Worm (Caenorhabditis elegans) whole organism, late embryonic: ENCODE measurements around the gene ztf-27.

Experiments
- C38D4.7 ChIP-seq: fragments of 200-800 bp; sonication (Bioruptor generic); optimal IDR thresholded peaks from 2 replicates; lab custom pipeline; 2018; ENCODE audit warnings: mild to moderate bottlenecking, missing genetic modification characterization, moderate library complexity, missing compliant biosample characterization
- K02D7.2 ChIP-seq: sonication (generic microtip); optimal IDR thresholded peaks from 2 replicates; lab custom pipeline; 2017; ENCODE audit warnings: mild to moderate bottlenecking, missing genetic modification characterization, missing compliant biosample characterization
- K09A11.1 ChIP-seq: sonication (generic microtip); optimal IDR thresholded peaks from 2 replicates; lab custom pipeline; 2017; ENCODE audit warnings: antibody characterized with exemption, mild to moderate bottlenecking, missing genetic modification characterization, missing compliant biosample characterization; ENCODE audit not compliant: insufficient read depth
- T23F11.4 ChIP-seq: fragments of 200-800 bp; sonication (Bioruptor generic); optimal IDR thresholded peaks from 2 replicates; lab custom pipeline; 2018; ENCODE audit warnings: mild to moderate bottlenecking, missing genetic modification characterization, missing compliant biosample characterization
- Y22D7AL.16 ChIP-seq: sonication (generic microtip); optimal IDR thresholded peaks from 2 replicates; lab custom pipeline; 2016; ENCODE audit warnings: missing genetic modification characterization, missing compliant biosample characterization
- ahr-1 ChIP-seq: sonication (generic microtip); optimal IDR thresholded peaks from 2 replicates; lab custom pipeline; 2016; ENCODE audit warnings: missing genetic modification characterization, missing compliant biosample characterization
- ama-1 ChIP-seq: fragments of 150-350 bp; optimal IDR thresholded peaks from 2 replicates; lab custom pipeline; 2014
- ceh-14 ChIP-seq: sonication (generic microtip); optimal IDR thresholded peaks from 2 replicates; lab custom pipeline; 2016; ENCODE audit warnings: missing genotype, missing genetic modification characterization, missing compliant biosample characterization
- ceh-18 ChIP-seq: sonication (generic microtip); optimal IDR thresholded peaks from 2 replicates; lab custom pipeline; 2016; ENCODE audit warnings: missing genetic modification characterization, missing compliant biosample characterization
- ceh-19 ChIP-seq: fragments of 200-800 bp; sonication (Bioruptor generic); optimal IDR thresholded peaks from 2 replicates; lab custom pipeline; 2018; ENCODE audit warnings: mild to moderate bottlenecking, missing genetic modification characterization, missing compliant biosample characterization
- ceh-2 ChIP-seq: sonication (generic microtip); optimal IDR thresholded peaks from 2 replicates; lab custom pipeline; 2016; ENCODE audit warnings: missing genotype, missing genetic modification characterization, missing compliant biosample characterization
- ceh-22 ChIP-seq: sonication (generic microtip); optimal IDR thresholded peaks from 2 replicates; lab custom pipeline; 2017; ENCODE audit warnings: missing biosample characterization, missing genetic modification characterization
- ceh-30 ChIP-seq: fragments of 150-350 bp; optimal IDR thresholded peaks from 2 replicates; lab custom pipeline; 2014; ENCODE audit warnings: missing biosample characterization, missing genetic modification characterization
- ceh-34 ChIP-seq: sonication (generic microtip); optimal IDR thresholded peaks from 2 replicates; lab custom pipeline; 2016; ENCODE audit warnings: mild to moderate bottlenecking, missing genetic modification characterization, missing compliant biosample characterization
- ceh-48 ChIP-seq: sonication (generic microtip); optimal IDR thresholded peaks from 2 replicates; lab custom pipeline; 2016; ENCODE audit warnings: missing genetic modification characterization, inconsistent platforms, missing compliant biosample characterization
- che-1 ChIP-seq: sonication (generic microtip); optimal IDR thresholded peaks from 2 replicates; lab custom pipeline; 2016; ENCODE audit warnings: mild to moderate bottlenecking, missing genetic modification characterization, missing compliant biosample characterization
- dmd-4 ChIP-seq: sonication (generic microtip); optimal IDR thresholded peaks from 2 replicates; lab custom pipeline; 2016; ENCODE audit warnings: borderline replicate concordance, missing genetic modification characterization, missing compliant biosample characterization
- dve-1 ChIP-seq: sonication (generic microtip); optimal IDR thresholded peaks from 2 replicates; lab custom pipeline; 2017; ENCODE audit warnings: antibody characterized with exemption, mild to moderate bottlenecking, missing genetic modification characterization, missing compliant biosample characterization
- elt-2 ChIP-seq: sonication (generic microtip); optimal IDR thresholded peaks from 2 replicates; lab custom pipeline; 2016; ENCODE audit warnings: missing genetic modification reagents, missing genetic modification characterization, missing compliant biosample characterization
- elt-4 ChIP-seq: sonication (generic microtip); optimal IDR thresholded peaks from 2 replicates; lab custom pipeline; 2016; ENCODE audit warnings: missing genetic modification characterization, missing compliant biosample characterization
- ets-4 ChIP-seq: sonication (generic microtip); optimal IDR thresholded peaks from 2 replicates; lab custom pipeline; 2016; ENCODE audit warnings: missing genetic modification characterization, missing compliant biosample characterization
- eyg-1 ChIP-seq: sonication (generic microtip); optimal IDR thresholded peaks from 2 replicates; lab custom pipeline; 2016; ENCODE audit warnings: missing genotype, missing genetic modification characterization, missing compliant biosample characterization
- fax-1 ChIP-seq: sonication (generic microtip); optimal IDR thresholded peaks from 2 replicates; lab custom pipeline; 2016; ENCODE audit warnings: missing genotype, missing genetic modification characterization, missing compliant biosample characterization
- fkh-10 ChIP-seq: fragments of 150-350 bp; optimal IDR thresholded peaks from 2 replicates; lab custom pipeline; 2014; ENCODE audit warnings: missing biosample characterization, missing genetic modification reagents, missing genetic modification characterization
- fkh-6 ChIP-seq: sonication (generic microtip); optimal IDR thresholded peaks from 2 replicates; lab custom pipeline; 2016; ENCODE audit warnings: missing genetic modification characterization, missing compliant biosample characterization
- gmeb-2 ChIP-seq: sonication (generic microtip); optimal IDR thresholded peaks from 2 replicates; lab custom pipeline; 2016; ENCODE audit warnings: missing genetic modification characterization, inconsistent platforms, missing compliant biosample characterization
- hlh-15 ChIP-seq: sonication (generic microtip); optimal IDR thresholded peaks from 2 replicates; lab custom pipeline; 2016; ENCODE audit warnings: missing genetic modification characterization, missing compliant biosample characterization
- hlh-8 ChIP-seq: sonication (generic microtip); optimal IDR thresholded peaks from 2 replicates; lab custom pipeline; 2016; ENCODE audit warnings: missing genotype, missing genetic modification characterization, missing compliant biosample characterization
- lim-6 ChIP-seq: sonication (generic microtip); optimal IDR thresholded peaks from 2 replicates; lab custom pipeline; 2016; ENCODE audit warnings: missing genetic modification characterization, missing compliant biosample characterization
- lin-11 ChIP-seq: fragments of 200-800 bp; sonication (Bioruptor generic); optimal IDR thresholded peaks from 2 replicates; lab custom pipeline; 2018; ENCODE audit warnings: mild to moderate bottlenecking, missing genetic modification characterization, missing compliant biosample characterization
- madf-2 ChIP-seq: sonication (generic microtip); optimal IDR thresholded peaks from 2 replicates; lab custom pipeline; 2017; ENCODE audit warnings: missing genetic modification characterization, missing compliant biosample characterization
- mec-3 ChIP-seq: sonication (generic microtip); optimal IDR thresholded peaks from 2 replicates; lab custom pipeline; 2016; ENCODE audit warnings: borderline replicate concordance, missing genetic modification characterization, missing compliant biosample characterization
- nfya-1 ChIP-seq: sonication (generic microtip); optimal IDR thresholded peaks from 2 replicates; lab custom pipeline; 2017; ENCODE audit warnings: missing genetic modification characterization, mild to moderate bottlenecking, missing compliant biosample characterization, antibody characterized with exemption, moderate library complexity
- nhr-11 ChIP-seq: fragments of 150-350 bp; optimal IDR thresholded peaks from 2 replicates; lab custom pipeline; 2014; ENCODE audit warnings: missing biosample characterization, missing genetic modification characterization
- nhr-232 ChIP-seq: sonication (generic microtip); optimal IDR thresholded peaks from 2 replicates; lab custom pipeline; 2016; ENCODE audit warnings: missing genetic modification characterization, missing compliant biosample characterization
- npax-4 ChIP-seq: sonication (generic microtip); optimal IDR thresholded peaks from 2 replicates; lab custom pipeline; 2016; ENCODE audit warnings: missing genetic modification characterization, missing compliant biosample characterization
- odd-2 ChIP-seq: sonication (generic microtip); optimal IDR thresholded peaks from 2 replicates; lab custom pipeline; 2017; ENCODE audit warnings: antibody characterized with exemption, mild to moderate bottlenecking, missing genetic modification characterization, missing compliant biosample characterization
- pag-3 ChIP-seq: sonication (generic microtip); optimal IDR thresholded peaks from 2 replicates; lab custom pipeline; 2016; ENCODE audit warnings: missing compliant biosample characterization, missing genetic modification characterization, borderline replicate concordance
- pat-9 ChIP-seq: fragments of 200-800 bp; sonication (Bioruptor generic); optimal IDR thresholded peaks from 2 replicates; lab custom pipeline; 2018; ENCODE audit warnings: mild to moderate bottlenecking, missing genetic modification characterization, moderate library complexity, missing compliant biosample characterization
- pax-1 ChIP-seq: fragments of 150-350 bp; optimal IDR thresholded peaks from 2 replicates; lab custom pipeline; 2014; ENCODE audit warnings: missing biosample characterization, missing genetic modification characterization
- pha-2 ChIP-seq: sonication (generic microtip); optimal IDR thresholded peaks from 2 replicates; lab custom pipeline; 2017; ENCODE audit warnings: mild to moderate bottlenecking, missing genetic modification characterization, missing compliant biosample characterization
- pha-4 ChIP-seq: fragments of 150-350 bp; optimal IDR thresholded peaks from 2 replicates; lab custom pipeline; 2018; ENCODE audit warnings: missing biosample characterization, missing genetic modification reagents, missing genetic modification characterization
- pqm-1 ChIP-seq: sonication (generic microtip); optimal IDR thresholded peaks from 2 replicates; lab custom pipeline; 2016; ENCODE audit warnings: missing genetic modification characterization, missing compliant biosample characterization
- pros-1 ChIP-seq: fragments of 150-350 bp; optimal IDR thresholded peaks from 2 replicates; lab custom pipeline; 2014; ENCODE audit warnings: missing biosample characterization, missing genetic modification reagents, missing genetic modification characterization
- ref-2 ChIP-seq: sonication (generic microtip); optimal IDR thresholded peaks from 2 replicates; lab custom pipeline; 2016; ENCODE audit warnings: missing genetic modification characterization, missing compliant biosample characterization
- rnt-1 ChIP-seq: sonication (generic microtip); optimal IDR thresholded peaks from 2 replicates; lab custom pipeline; 2016; ENCODE audit warnings: missing genetic modification characterization, missing compliant biosample characterization
- sox-2 ChIP-seq: fragments of 200-800 bp; sonication (Bioruptor generic); IDR thresholded peaks from 2 replicates; pipeline ENCODE4 v1.3.6; 2022; ENCODE audit warnings: missing genetic modification reagents, missing genetic modification characterization, missing compliant biosample characterization
- sox-4 ChIP-seq: sonication (generic microtip); optimal IDR thresholded peaks from 2 replicates; lab custom pipeline; 2017; ENCODE audit warnings: mild to moderate bottlenecking, missing genetic modification characterization, inconsistent platforms, missing compliant biosample characterization
- syd-9 ChIP-seq: sonication (generic microtip); optimal IDR thresholded peaks from 2 replicates; lab custom pipeline; 2016; ENCODE audit warnings: mild to moderate bottlenecking, missing genetic modification characterization, moderate library complexity, missing compliant biosample characterization
- tbx-2 ChIP-seq: sonication (generic microtip); optimal IDR thresholded peaks from 2 replicates; lab custom pipeline; 2016; ENCODE audit warnings: missing genetic modification characterization, missing compliant biosample characterization
- unc-42 ChIP-seq: sonication (generic microtip); optimal IDR thresholded peaks from 2 replicates; lab custom pipeline; 2016; ENCODE audit warnings: missing genotype, missing genetic modification characterization, missing compliant biosample characterization
- unc-55 ChIP-seq: sonication (generic microtip); optimal IDR thresholded peaks from 2 replicates; lab custom pipeline; 2017; ENCODE audit warnings: missing biosample characterization, missing genetic modification reagents, missing genetic modification characterization
- ztf-16 ChIP-seq: sonication (generic microtip); optimal IDR thresholded peaks from 2 replicates; lab custom pipeline; 2017; ENCODE audit warnings: missing genetic modification characterization, missing compliant biosample characterization

ztf-27 gene

ce11 chrII:10388041-10388706, 3.0 kb downstream of the ztf-27 start:
- no peak for TF ChIP-seq ceh-30 (tag; lab: Kevin White, UChicago)
- TF ChIP-seq che-1 (tag; lab: Kevin White, UChicago), result peak; percentile 60
- peak; percentile 55 for TF ChIP-seq ceh-19 (GFP tag; lab: Kevin White, UChicago)
- TF ChIP-seq pha-4 (tag; lab: Kevin White, UChicago), result no peak
- no peak for TF ChIP-seq lim-6 (tag; lab: Kevin White, UChicago)
- TF ChIP-seq nhr-232 (tag; lab: Kevin White, UChicago), result peak; percentile 54
- TF ChIP-seq ceh-18 (tag; lab: Kevin White, UChicago), result peak; percentile 16
- TF ChIP-seq eyg-1 (tag; lab: Kevin White, UChicago), result peak; percentile 12
- TF ChIP-seq dve-1, result peak; percentile 16
- TF ChIP-seq ceh-2, result peak; percentile 42
- TF ChIP-seq elt-2, result peak; percentile 86
- peak; percentile 34 for TF ChIP-seq unc-42 (tag; lab: Kevin White, UChicago)
- TF ChIP-seq ceh-14 (tag; lab: Kevin White, UChicago), result peak; percentile 70
- peak; percentile 13 for TF ChIP-seq hlh-8 (tag; lab: Kevin White, UChicago)
- TF ChIP-seq ref-2, result peak; percentile 51
- TF ChIP-seq nfya-1 (tag; lab: Kevin White, UChicago), result peak; percentile 69
- TF ChIP-seq madf-2 (tag; lab: Kevin White, UChicago), result peak; percentile 34
- no peak for TF ChIP-seq pax-1 (tag; lab: Kevin White, UChicago)
- TF ChIP-seq sox-2, result peak; percentile 19; the same call in 1 of the 2 replicates
- no peak for TF ChIP-seq npax-4 (tag; lab: Kevin White, UChicago)
- TF ChIP-seq K02D7.2 (tag; lab: Kevin White, UChicago), result peak; percentile 1
- no peak for TF ChIP-seq elt-4 (tag; lab: Kevin White, UChicago)
- TF ChIP-seq syd-9 (tag; lab: Kevin White, UChicago), result no peak
- peak; percentile 63 for TF ChIP-seq fax-1 (tag; lab: Kevin White, UChicago)
- TF ChIP-seq fkh-10 (GFP tag; lab: Kevin White, UChicago), result no peak
- TF ChIP-seq sox-4 (tag; lab: Kevin White, UChicago), result peak; percentile 50
- TF ChIP-seq fkh-6, result peak; percentile 0
- TF ChIP-seq odd-2, result no peak
- TF ChIP-seq pat-9 (tag; lab: Kevin White, UChicago), result peak; percentile 50
- TF ChIP-seq dmd-4 (tag; lab: Kevin White, UChicago), result no peak
- peak; percentile 67 for TF ChIP-seq gmeb-2 (tag; lab: Kevin White, UChicago)
- TF ChIP-seq tbx-2 (tag; lab: Kevin White, UChicago), result peak; percentile 96
- no peak for TF ChIP-seq hlh-15 (tag; lab: Kevin White, UChicago)
- peak; percentile 46 for TF ChIP-seq ahr-1 (tag; lab: Kevin White, UChicago)
- TF ChIP-seq Y22D7AL.16 (tag; lab: Kevin White, UChicago), result peak; percentile 50
- no peak for TF ChIP-seq unc-55 (GFP tag; lab: Kevin White, UChicago)
- no peak for TF ChIP-seq ceh-22 (tag; lab: Kevin White, UChicago)
- TF ChIP-seq mec-3, result no peak
- TF ChIP-seq ceh-48 (tag; lab: Kevin White, UChicago), result peak; percentile 31
- TF ChIP-seq ets-4 (tag; lab: Kevin White, UChicago), result no peak
- peak; percentile 61 for TF ChIP-seq pha-2
- no peak for TF ChIP-seq ama-1 (lab: Kevin White, UChicago)
- TF ChIP-seq T23F11.4 (GFP tag; lab: Kevin White, UChicago), result no peak
- peak; percentile 45 for TF ChIP-seq ztf-16
- peak; percentile 50 for TF ChIP-seq C38D4.7 (GFP tag; lab: Kevin White, UChicago)
- TF ChIP-seq ceh-34 (tag; lab: Kevin White, UChicago), result peak; percentile 59
- TF ChIP-seq rnt-1 (tag; lab: Kevin White, UChicago), result no peak
- TF ChIP-seq K09A11.1, result peak; percentile 58
- no peak for TF ChIP-seq pqm-1
- peak; percentile 10 for TF ChIP-seq pros-1 (tag; lab: Kevin White, UChicago)
- TF ChIP-seq pag-3, result no peak
- TF ChIP-seq nhr-11, result no peak
- no peak for TF ChIP-seq lin-11
